Worm (Caenorhabditis elegans): Measurements from ENCODE around the gene tbc-20.

DNA sequence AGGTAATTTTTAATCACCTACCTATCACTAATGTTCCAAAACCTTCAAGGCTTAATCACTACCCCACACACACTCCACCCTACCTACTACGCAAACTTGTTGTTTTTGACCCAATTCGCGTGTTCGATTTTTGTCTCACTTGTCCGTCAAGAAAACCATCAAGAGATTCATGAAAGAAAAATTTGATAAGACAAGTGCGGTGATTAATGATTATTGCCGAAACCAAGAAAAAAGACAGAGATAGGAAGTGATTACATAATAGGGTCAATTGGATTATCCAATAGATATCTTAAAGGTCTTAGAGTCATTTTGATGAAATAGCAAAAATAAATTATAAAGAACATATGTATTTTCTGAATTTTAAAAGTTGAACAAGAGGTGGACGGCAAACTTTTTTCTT is 46.0 kb downstream of the tbc-20 start:
- TF ChIP-seq tbx-37 (GFP tag; conservative IDR thresholded peaks at IDR 0.05): no peak
- no peak for TF ChIP-seq ets-7 (tag; optimal IDR thresholded peaks at IDR 0.05)
- TF ChIP-seq ama-1 (optimal IDR thresholded peaks at IDR 0.05): no peak
- no peak for TF ChIP-seq flt-1 (GFP tag; IDR thresholded peaks at IDR 0.05)
- TF ChIP-seq hmbx-1 (tag; optimal IDR thresholded peaks at IDR 0.05): no peak
- TF ChIP-seq tra-4 (tag; optimal IDR thresholded peaks at IDR 0.05): no peak
- TF ChIP-seq B0310.2 (tag; optimal IDR thresholded peaks at IDR 0.05): no peak
- TF ChIP-seq tbx-11 (GFP tag; IDR thresholded peaks at IDR 0.05): no peak
- TF ChIP-seq hnd-1 (tag; optimal IDR thresholded peaks at IDR 0.05): no peak

Data from whole organism, early embryonic.